Worm (Caenorhabditis elegans) whole organism, L3 larva: ENCODE data around the gene C10G8.8.
A peak's percentile ranks its signal among the peaks of the same experiment; 100 is the strongest.

ENCODE experiments used
- ama-1 ChIP-seq: fragments of 150-350 bp; optimal IDR thresholded peaks from 2 replicates; lab custom pipeline; 2018
- ceh-16 ChIP-seq: sonication (generic microtip); optimal IDR thresholded peaks from 2 replicates; lab custom pipeline; 2017; ENCODE audit warnings: missing biosample characterization, missing genetic modification characterization
- ceh-28 ChIP-seq: fragments of 150-350 bp; optimal IDR thresholded peaks from 2 replicates; lab custom pipeline; 2014; ENCODE audit warnings: missing biosample characterization, missing genetic modification reagents, missing genetic modification characterization
- ceh-82 ChIP-seq: fragments of 150-350 bp; optimal IDR thresholded peaks from 2 replicates; lab custom pipeline; 2014; ENCODE audit warnings: missing biosample characterization, missing genetic modification characterization
- ceh-9 ChIP-seq: sonication (generic microtip); optimal IDR thresholded peaks from 2 replicates; lab custom pipeline; 2018; ENCODE audit warnings: missing biosample characterization, missing genetic modification characterization
- egl-27 ChIP-seq: sonication (generic microtip); optimal IDR thresholded peaks from 4 replicates; lab custom pipeline; 2017; ENCODE audit warnings: missing biosample characterization, missing genetic modification reagents, missing genetic modification characterization
- elt-1 ChIP-seq: fragments of 150-350 bp; optimal IDR thresholded peaks from 2 replicates; lab custom pipeline; 2014; ENCODE audit warnings: missing biosample characterization, missing genetic modification characterization
- elt-3 ChIP-seq, 3 experiments: fragments of 150-350 bp in 1 of 3; sonication (generic microtip) in 2 of 3; optimal IDR thresholded peaks; 2 replicates in 2 of 3; 4 replicates in 1 of 3; lab custom pipeline; 2014 to 2017; ENCODE audit warnings: missing biosample characterization in 3 of 3, missing genetic modification characterization in 3 of 3
- eor-1 ChIP-seq, 2 experiments: fragments of 150-350 bp; optimal IDR thresholded peaks; 2 replicates each; lab custom pipeline; 2014 to 2018; ENCODE audit warnings: missing biosample characterization in 2 of 2, missing genetic modification characterization in 2 of 2
- fkh-10 ChIP-seq: sonication (generic microtip); optimal IDR thresholded peaks from 2 replicates; lab custom pipeline; 2017; ENCODE audit warnings: missing biosample characterization, missing genetic modification reagents, missing genetic modification characterization
- fkh-2 ChIP-seq: fragments of 150-350 bp; optimal IDR thresholded peaks from 2 replicates; lab custom pipeline; 2014; ENCODE audit warnings: missing biosample characterization, missing genetic modification reagents, missing genetic modification characterization
- fos-1 ChIP-seq: fragments of 150-350 bp; optimal IDR thresholded peaks from 2 replicates; lab custom pipeline; 2014; ENCODE audit warnings: missing biosample characterization, missing genetic modification characterization
- lin-15B ChIP-seq: fragments of 150-350 bp; optimal IDR thresholded peaks from 2 replicates; lab custom pipeline; 2014; ENCODE audit warnings: missing biosample characterization, missing genetic modification characterization
- lin-39 ChIP-seq: fragments of 150-350 bp; optimal IDR thresholded peaks from 2 replicates; lab custom pipeline; 2018; ENCODE audit warnings: missing biosample characterization, missing genetic modification reagents, missing genetic modification characterization
- lsy-12 ChIP-seq: sonication (generic microtip); optimal IDR thresholded peaks from 2 replicates; lab custom pipeline; 2016; ENCODE audit warnings: mild to moderate bottlenecking, missing genetic modification characterization, missing compliant biosample characterization
- mdl-1 ChIP-seq: fragments of 150-350 bp; optimal IDR thresholded peaks from 2 replicates; lab custom pipeline; 2014; ENCODE audit warnings: missing biosample characterization, missing genetic modification characterization
- nfya-1 ChIP-seq: sonication (generic microtip); optimal IDR thresholded peaks from 2 replicates; lab custom pipeline; 2017; ENCODE audit warnings: missing genetic modification characterization, mild to moderate bottlenecking, missing compliant biosample characterization, antibody characterized with exemption, moderate library complexity; ENCODE audit not compliant: insufficient read depth
- nhr-11 ChIP-seq: fragments of 150-350 bp; optimal IDR thresholded peaks from 2 replicates; lab custom pipeline; 2014; ENCODE audit warnings: missing biosample characterization, missing genetic modification characterization
- nhr-12 ChIP-seq: fragments of 150-350 bp; optimal IDR thresholded peaks from 2 replicates; lab custom pipeline; 2014; ENCODE audit warnings: missing biosample characterization, missing genetic modification characterization
- nhr-237 ChIP-seq: fragments of 150-350 bp; optimal IDR thresholded peaks from 2 replicates; lab custom pipeline; 2014; ENCODE audit warnings: missing biosample characterization, missing genetic modification characterization
- nhr-28 ChIP-seq: fragments of 150-350 bp; optimal IDR thresholded peaks from 2 replicates; lab custom pipeline; 2014; ENCODE audit warnings: missing biosample characterization, missing genetic modification characterization
- nhr-43 ChIP-seq: sonication (generic microtip); optimal IDR thresholded peaks from 2 replicates; lab custom pipeline; 2016; ENCODE audit warnings: mild to moderate bottlenecking, missing genetic modification characterization, missing compliant biosample characterization; ENCODE audit not compliant: poor library complexity, severe bottlenecking
- nhr-67 ChIP-seq: fragments of 150-350 bp; optimal IDR thresholded peaks from 2 replicates; lab custom pipeline; 2014; ENCODE audit warnings: missing biosample characterization, missing genetic modification characterization
- nhr-76 ChIP-seq: fragments of 150-350 bp; sonication (generic microtip); optimal IDR thresholded peaks from 5 replicates; lab custom pipeline; 2014; ENCODE audit warnings: missing biosample characterization, missing genetic modification characterization
- nhr-77 ChIP-seq: fragments of 150-350 bp; optimal IDR thresholded peaks from 2 replicates; lab custom pipeline; 2014; ENCODE audit warnings: missing biosample characterization, missing genetic modification characterization
- pqm-1 ChIP-seq: fragments of 150-350 bp; optimal IDR thresholded peaks from 2 replicates; lab custom pipeline; 2017; ENCODE audit warnings: missing biosample characterization, missing genetic modification characterization, inconsistent platforms
- sea-2 ChIP-seq: fragments of 150-350 bp; sonication (generic microtip); optimal IDR thresholded peaks from 4 replicates; lab custom pipeline; 2014; ENCODE audit warnings: missing biosample characterization, missing genetic modification reagents, missing genetic modification characterization
- skn-1 ChIP-seq: fragments of 150-350 bp; optimal IDR thresholded peaks from 2 replicates; lab custom pipeline; 2014; ENCODE audit warnings: missing biosample characterization, missing genetic modification characterization
- snpc-4 ChIP-seq: fragments of 150-350 bp; optimal IDR thresholded peaks from 2 replicates; lab custom pipeline; 2014; ENCODE audit warnings: missing biosample characterization, missing genetic modification characterization
- tbx-2 ChIP-seq: sonication (generic microtip); optimal IDR thresholded peaks from 2 replicates; lab custom pipeline; 2016; ENCODE audit warnings: mild to moderate bottlenecking, missing genetic modification characterization, missing compliant biosample characterization
- unc-62 ChIP-seq: fragments of 150-350 bp; sonication (generic microtip); optimal IDR thresholded peaks from 4 replicates; lab custom pipeline; 2014; ENCODE audit warnings: missing biosample characterization, missing genetic modification reagents, missing genetic modification characterization
- zag-1 ChIP-seq: fragments of 150-350 bp; optimal IDR thresholded peaks from 2 replicates; lab custom pipeline; 2014; ENCODE audit warnings: missing biosample characterization, missing genetic modification characterization
- ztf-11 ChIP-seq: fragments of 150-350 bp; optimal IDR thresholded peaks from 2 replicates; lab custom pipeline; 2014; ENCODE audit warnings: missing biosample characterization, missing genetic modification characterization
- ztf-4 ChIP-seq: fragments of 150-350 bp; optimal IDR thresholded peaks from 2 replicates; lab custom pipeline; 2014; ENCODE audit warnings: missing biosample characterization, missing genetic modification characterization

The C10G8.8 gene

ce11 chrV:5324566-5324965 is 3.6 kb downstream of the C10G8.8 start, which contains the start of gene ceh-33:
Gene ceh-33, minus strand, starts transcription at chrV:5324666.
- TF ChIP-seq fkh-2 (tag; lab: Kevin White, UChicago) (no peak), nhr-237 (tag; lab: Kevin White, UChicago) (no peak)

ce11 chrV:5322815-5323214 is 5.4 kb downstream of the C10G8.8 start:
- TF ChIP-seq ztf-4 (no peak), lin-39 (no peak), nhr-67 (tag; lab: Kevin White, UChicago) (no peak), fkh-10 (GFP tag; lab: Kevin White, UChicago) (no peak)

- TF ChIP-seq lin-15B (tag; lab: Kevin White, UChicago): no peak
- TF ChIP-seq nfya-1 (tag; lab: Kevin White, UChicago): peak; percentile 8
- no peak for TF ChIP-seq unc-62
- TF ChIP-seq nhr-67 (tag; lab: Kevin White, UChicago): no peak
- no peak for TF ChIP-seq zag-1 (tag; lab: Kevin White, UChicago)
- TF ChIP-seq pqm-1 (tag; lab: Kevin White, UChicago): no peak
These were observed 8.7 kb downstream of the C10G8.8 start, which contains the start of gene ceh-34 for ce11 chrV:5319477-5319876. Gene ceh-34, minus strand, starts transcription at chrV:5319577.

- TF ChIP-seq nhr-12 (tag; lab: Kevin White, UChicago) (no peak), lin-15B (tag; lab: Kevin White, UChicago) (no peak), ceh-16 (tag; lab: Kevin White, UChicago) (no peak), egl-27 (no peak), nhr-67 (tag; lab: Kevin White, UChicago) (no peak), lsy-12 (tag; lab: Kevin White, UChicago) (no peak), elt-3 (tag; optimal IDR thresholded peaks at IDR 0.05; lab: Kevin White, UChicago) (no peak), tbx-2 (no peak), nfya-1 (tag; lab: Kevin White, UChicago) (no peak), eor-1 (tag; optimal IDR thresholded peaks at IDR 0.05; lab: Kevin White, UChicago) (no peak), nhr-237 (tag; lab: Kevin White, UChicago) (no peak), elt-1 (no peak), nhr-77 (tag; lab: Kevin White, UChicago) (no peak), unc-62 (no peak), nhr-28 (no peak), sea-2 (GFP tag; lab: Kevin White, UChicago) (no peak), ceh-28 (no peak)
These were observed 9.9 kb downstream of the C10G8.8 start for ce11 chrV:5318349-5318748.

- TF ChIP-seq ceh-82 (tag; lab: Kevin White, UChicago) (no peak), ama-1 (lab: Kevin White, UChicago) (no peak), nhr-28 (no peak), nhr-11 (no peak), unc-62 (no peak), sea-2 (GFP tag; lab: Kevin White, UChicago) (no peak), nhr-76 (tag; lab: Kevin White, UChicago) (no peak), snpc-4 (tag; lab: Kevin White, UChicago) (no peak), ztf-11 (no peak), ceh-16 (tag; lab: Kevin White, UChicago) (no peak), nhr-67 (tag; lab: Kevin White, UChicago) (no peak), fos-1 (tag; lab: Kevin White, UChicago) (no peak), ztf-4 (no peak), nhr-43 (tag; lab: Kevin White, UChicago) (no peak), mdl-1 (no peak), elt-1 (no peak), nfya-1 (tag; lab: Kevin White, UChicago) (no peak), skn-1 (tag; lab: Kevin White, UChicago) (no peak), egl-27 (no peak), ceh-9 (tag; lab: Kevin White, UChicago) (no peak)
These were observed 14.1 kb downstream of the C10G8.8 start, which contains the start of gene C10G8.2 for ce11 chrV:5314104-5314503. Gene C10G8.2, plus strand, starts transcription at chrV:5314404.
